Fruit fly (Drosophila melanogaster): ENCODE data around the gene CG4325.
A peak's percentile ranks its signal among the peaks of the same experiment; 100 is the strongest.

Gene CG4325

DNA sequence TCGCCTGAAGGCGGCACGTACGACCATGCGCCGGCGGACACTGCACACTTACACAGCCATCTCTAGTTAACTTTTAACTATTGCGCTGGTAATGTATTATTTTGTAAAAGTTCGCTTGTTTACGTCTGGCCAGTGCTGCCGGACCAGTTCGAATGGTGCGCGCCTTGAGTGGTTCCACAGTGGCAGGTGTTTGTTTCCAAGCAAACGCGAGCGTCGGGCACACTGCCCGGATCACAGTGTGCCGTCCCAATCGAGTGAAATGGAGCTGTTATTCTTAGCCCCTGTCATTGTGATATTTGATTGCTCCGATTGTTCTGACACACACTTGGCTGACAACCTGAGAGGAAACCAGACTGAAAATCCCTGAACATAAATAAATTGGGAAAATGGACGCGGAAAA, 29.7 kb upstream of the CG4325 start, which contains the start of gene CG4199 (continued):
- TF ChIP-seq NFAT (GFP tag; IDR thresholded peaks at IDR 0.05) (peak; percentile 18; the same call in 1 of the 2 replicates), MBD-R2 (GFP tag; IDR thresholded peaks at IDR 0.05) (peak; percentile 95), CG12744 (GFP tag; optimal IDR thresholded peaks at IDR 0.05) (no peak), CG17186 (GFP tag; optimal IDR thresholded peaks at IDR 0.05) (peak; percentile 96), sug (tag; optimal IDR thresholded peaks at IDR 0.05) (peak; percentile 29), Sry-δ (GFP tag; optimal IDR thresholded peaks at IDR 0.05) (peak; percentile 67), CG9437 (GFP tag; optimal IDR thresholded peaks at IDR 0.05) (no peak), HmgZ (tag; optimal IDR thresholded peaks at IDR 0.05) (peak; percentile 67), vvl (GFP tag; IDR thresholded peaks at IDR 0.05) (peak; percentile 34; the same call in 1 of the 2 replicates), CG17829 (tag; optimal IDR thresholded peaks at IDR 0.05) (peak; percentile 18), row (GFP tag; IDR thresholded peaks at IDR 0.05) (peak; percentile 51), Ssrp (tag; optimal IDR thresholded peaks at IDR 0.05) (no peak), chm (GFP tag; IDR thresholded peaks at IDR 0.05) (0 out of 2 replicates have a peak, but pooled peaks have one; percentile 24), CG13894 (tag; optimal IDR thresholded peaks at IDR 0.05) (peak; percentile 6), jumu (GFP tag; optimal IDR thresholded peaks at IDR 0.05) (peak; percentile 6), CG2116 (GFP tag; optimal IDR thresholded peaks at IDR 0.05) (peak; percentile 48), Ets97D (GFP tag; optimal IDR thresholded peaks at IDR 0.05) (peak; percentile 41), Dbx (GFP tag; IDR thresholded peaks at IDR 0.05) (0 out of 3 replicates have a peak, but pooled peaks have one; percentile 22), lov (optimal IDR thresholded peaks at IDR 0.05) (no peak), lov (GFP tag; IDR thresholded peaks at IDR 0.05) (0 out of 3 replicates have a peak, but pooled peaks have one; percentile 12), tap (tag; optimal IDR thresholded peaks at IDR 0.05) (no peak), B-H1 (GFP tag; IDR thresholded peaks at IDR 0.05) (no peak), CG9817 (tag; optimal IDR thresholded peaks at IDR 0.05) (no peak), dm (GFP tag; optimal IDR thresholded peaks at IDR 0.05) (peak; percentile 3), CG9797 (GFP tag; optimal IDR thresholded peaks at IDR 0.05) (peak; percentile 77), CG10274 (GFP tag; optimal IDR thresholded peaks at IDR 0.05) (no peak), Ets65A (GFP tag) (peak; percentile 72), bbx (GFP tag; IDR thresholded peaks at IDR 0.05; ENCODE audit: partially characterized antibody) (peak; percentile 48), CG34376 (GFP tag; optimal IDR thresholded peaks at IDR 0.05) (peak; percentile 9), Rfx (GFP tag; IDR thresholded peaks at IDR 0.05) (peak; percentile 46), wdn (GFP tag; IDR thresholded peaks at IDR 0.05) (no peak), Lhr (GFP tag; optimal IDR thresholded peaks at IDR 0.05) (peak; percentile 32), sob (GFP tag; IDR thresholded peaks at IDR 0.05) (0 out of 2 replicates have a peak, but pooled peaks have one; percentile 36), pita (GFP tag; optimal IDR thresholded peaks at IDR 0.05) (peak; percentile 19), CG8944 (GFP tag; optimal IDR thresholded peaks at IDR 0.05) (no peak), Ravus (GFP tag; IDR thresholded peaks at IDR 0.05) (no peak), az2 (GFP tag; optimal IDR thresholded peaks at IDR 0.05) (no peak), Sin3A (optimal IDR thresholded peaks at IDR 0.05) (peak; percentile 15), CG32532 (GFP tag; IDR thresholded peaks at IDR 0.05) (0 out of 2 replicates have a peak, but pooled peaks have one; percentile 13), Fer1 (GFP tag; optimal IDR thresholded peaks at IDR 0.05) (peak; percentile 25), Myb (GFP tag; optimal IDR thresholded peaks at IDR 0.05) (peak; percentile 22), lab (GFP tag; optimal IDR thresholded peaks at IDR 0.05) (peak; percentile 32), CG13624 (GFP tag; optimal IDR thresholded peaks at IDR 0.05) (peak; percentile 13), Vsx1 (GFP tag; optimal IDR thresholded peaks at IDR 0.05) (no peak), HmgD (GFP tag; optimal IDR thresholded peaks at IDR 0.05) (peak; percentile 27), CG1603 (tag; optimal IDR thresholded peaks at IDR 0.05) (peak; percentile 71), Awh (GFP tag; IDR thresholded peaks at IDR 0.05) (no peak), CG13287 (GFP tag; IDR thresholded peaks at IDR 0.05; ENCODE audit: partially characterized antibody) (peak; percentile 53; the same call in 1 of the 2 replicates), dpn (GFP tag; optimal IDR thresholded peaks at IDR 0.05) (peak in 1 of 2 experiments; percentile 17), CG18619 (GFP tag; optimal IDR thresholded peaks at IDR 0.05) (no peak), kah (GFP tag; optimal IDR thresholded peaks at IDR 0.05) (peak; percentile 90), slbo (GFP tag; IDR thresholded peaks at IDR 0.05) (peak; percentile 34; the same call in 1 of the 2 replicates)
